Comparison of ENCODE assay signal across 3 fruit fly cellular contexts in the genomic region with DNA sequence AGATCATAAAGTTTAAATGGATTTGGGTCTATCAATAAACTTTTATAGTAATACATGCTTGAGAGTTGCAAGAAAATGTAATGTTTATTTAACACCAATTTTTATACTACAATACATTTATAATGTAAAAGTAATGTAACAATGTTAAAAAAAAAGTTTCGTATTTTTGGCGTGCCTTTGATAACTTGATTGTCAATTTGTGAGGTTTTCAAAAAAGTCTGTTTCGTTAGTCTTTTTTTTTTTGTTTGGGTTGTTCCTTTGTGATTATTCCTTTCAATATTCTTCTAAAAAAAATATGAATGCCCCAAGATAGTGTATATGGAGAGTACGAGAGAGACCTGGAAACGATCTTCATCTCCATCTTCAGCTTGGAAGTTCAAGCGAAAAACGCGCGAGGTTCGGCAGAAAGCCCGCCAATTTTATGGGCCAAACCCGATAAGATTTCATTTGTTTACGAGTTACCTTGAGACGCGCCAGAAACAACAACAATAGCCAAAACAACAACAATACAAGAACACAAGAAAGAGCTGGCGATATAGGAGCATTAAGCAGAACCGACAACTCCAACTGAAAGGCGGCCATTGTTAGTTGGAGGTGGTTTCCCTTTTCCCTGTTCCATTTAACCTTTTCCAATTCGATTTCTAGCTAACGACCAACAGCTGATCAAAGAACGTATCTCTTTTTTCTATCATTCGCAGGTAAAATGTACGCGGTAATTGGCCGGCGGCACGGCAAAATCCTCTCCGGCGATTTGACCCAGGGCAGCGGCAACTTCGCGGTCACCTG.
TF ChIP-seq lines count a peak whose summit lies in the region.

No protein-coding gene starts in this region.

TF ChIP-seq in whole organism, embryonic, 481 proteins besides CTCF, POLR2A, EP300 and RAD21 (continued from another document):
- TF ChIP-seq knrl (GFP tag; IDR thresholded peaks at IDR 0.05; lab: Robert Waterston, UW; ENCODE audit: partially characterized antibody) (no peak), CG12236 (GFP tag; optimal IDR thresholded peaks at IDR 0.05; lab: Kevin White, UChicago) (no peak), CG11696 (GFP tag; IDR thresholded peaks at IDR 0.05; lab: Robert Waterston, UW) (no peak), ken (GFP tag; IDR thresholded peaks at IDR 0.05; lab: Robert Waterston, UW) (no peak), oc (tag; optimal IDR thresholded peaks at IDR 0.05; lab: Kevin White, UChicago) (no peak), hbn (GFP tag; IDR thresholded peaks at IDR 0.05; lab: Robert Waterston, UW; ENCODE audit: partially characterized antibody) (no peak), CG14014 (GFP tag; IDR thresholded peaks at IDR 0.05; lab: Robert Waterston, UW) (no peak), Ssrp (tag; optimal IDR thresholded peaks at IDR 0.05; lab: Kevin White, UChicago) (no peak), CG33213 (GFP tag; optimal IDR thresholded peaks at IDR 0.05; lab: Kevin White, UChicago) (no peak), CG7372 (GFP tag; IDR thresholded peaks at IDR 0.05; lab: Robert Waterston, UW) (no peak), NfI (GFP tag; optimal IDR thresholded peaks at IDR 0.05; lab: Kevin White, UChicago) (no peak), Ptx1 (GFP tag; IDR thresholded peaks at IDR 0.05; lab: Robert Waterston, UW) (no peak), dimm (GFP tag; IDR thresholded peaks at IDR 0.05; lab: Robert Waterston, UW) (no peak), CG15479 (GFP tag; optimal IDR thresholded peaks at IDR 0.05; lab: Kevin White, UChicago) (peak; percentile 8), ham (GFP tag; IDR thresholded peaks at IDR 0.05; lab: Robert Waterston, UW) (no peak), CG16863 (GFP tag; optimal IDR thresholded peaks at IDR 0.05; lab: Kevin White, UChicago) (no peak), C15 (GFP tag; IDR thresholded peaks at IDR 0.05; lab: Robert Waterston, UW) (no peak), nerfin-2 (GFP tag; IDR thresholded peaks at IDR 0.05; lab: Robert Waterston, UW; ENCODE audit: partially characterized antibody) (no peak)

TF ChIP-seq in whole organism, prepupa, 60 proteins besides CTCF, POLR2A, EP300 and RAD21 (continued from another document):
- TF ChIP-seq lz (GFP tag; optimal IDR thresholded peaks at IDR 0.05; lab: Kevin White, UChicago), result peak; percentile 19
- no peak for TF ChIP-seq Sox15 (GFP tag; optimal IDR thresholded peaks at IDR 0.05; lab: Kevin White, UChicago)
- peak; percentile 36 for TF ChIP-seq CG8632 (GFP tag; optimal IDR thresholded peaks at IDR 0.05; lab: Kevin White, UChicago)
- TF ChIP-seq CG16779 (tag; optimal IDR thresholded peaks at IDR 0.05; lab: Kevin White, UChicago), result no peak
- peak; percentile 44 for TF ChIP-seq CG3919 (GFP tag; optimal IDR thresholded peaks at IDR 0.05; lab: Kevin White, UChicago)
- peak; percentile 47 for TF ChIP-seq CG6808 (GFP tag; optimal IDR thresholded peaks at IDR 0.05; lab: Kevin White, UChicago)
- peak; percentile 35 for TF ChIP-seq Sox14 (GFP tag; optimal IDR thresholded peaks at IDR 0.05; lab: Kevin White, UChicago)
- TF ChIP-seq Lpt (GFP tag; optimal IDR thresholded peaks at IDR 0.05; lab: Kevin White, UChicago), result no peak
- TF ChIP-seq CG9139 (GFP tag; optimal IDR thresholded peaks at IDR 0.05; lab: Kevin White, UChicago), result no peak
- peak; percentile 52 for TF ChIP-seq topi (GFP tag; optimal IDR thresholded peaks at IDR 0.05; lab: Kevin White, UChicago)
- TF ChIP-seq CG31627 (GFP tag; optimal IDR thresholded peaks at IDR 0.05; lab: Kevin White, UChicago), result peak; percentile 37
- TF ChIP-seq salr (GFP tag; optimal IDR thresholded peaks at IDR 0.05; lab: Kevin White, UChicago), result peak in 1 of 2 experiments; percentile 3
- TF ChIP-seq Smox (GFP tag; optimal IDR thresholded peaks at IDR 0.05; lab: Kevin White, UChicago), result peak; percentile 36
- TF ChIP-seq Blimp-1 (GFP tag; optimal IDR thresholded peaks at IDR 0.05; lab: Kevin White, UChicago), result no peak
- no peak for TF ChIP-seq vri (GFP tag; optimal IDR thresholded peaks at IDR 0.05; lab: Kevin White, UChicago)
- TF ChIP-seq Sox102F (GFP tag; optimal IDR thresholded peaks at IDR 0.05; lab: Kevin White, UChicago), result peak; percentile 50
- TF ChIP-seq Eip75B (GFP tag; optimal IDR thresholded peaks at IDR 0.05; lab: Kevin White, UChicago), result peak; percentile 39
- peak; percentile 45 for TF ChIP-seq spab (GFP tag; optimal IDR thresholded peaks at IDR 0.05; lab: Kevin White, UChicago)
- peak; percentile 47 for TF ChIP-seq fd59A (GFP tag; optimal IDR thresholded peaks at IDR 0.05; lab: Kevin White, UChicago)
- TF ChIP-seq pdm3 (GFP tag; optimal IDR thresholded peaks at IDR 0.05; lab: Kevin White, UChicago), result peak; percentile 21
- peak; percentile 23 for TF ChIP-seq CG11762 (GFP tag; optimal IDR thresholded peaks at IDR 0.05; lab: Kevin White, UChicago; ENCODE audit: insufficient read depth)
- no peak for TF ChIP-seq Ets21C (GFP tag; optimal IDR thresholded peaks at IDR 0.05; lab: Kevin White, UChicago)
TF ChIP-seq in whole organism, prepupa: peak in this region for 30.

TF ChIP-seq in whole organism, wandering third instar larva, 38 proteins besides CTCF, POLR2A, EP300 and RAD21 (continued from another document):
- no peak for TF ChIP-seq CG9705 (GFP tag; optimal IDR thresholded peaks at IDR 0.05; lab: Kevin White, UChicago)
- no peak for TF ChIP-seq Rel (GFP tag; optimal IDR thresholded peaks at IDR 0.05; lab: Kevin White, UChicago)
- TF ChIP-seq Rel (tag; optimal IDR thresholded peaks at IDR 0.05; lab: Kevin White, UChicago), result peak; percentile 5
- TF ChIP-seq CG32264 (GFP tag; optimal IDR thresholded peaks at IDR 0.05; lab: Kevin White, UChicago), result no peak
- no peak for TF ChIP-seq OdsH (GFP tag; optimal IDR thresholded peaks at IDR 0.05; lab: Kevin White, UChicago)
- TF ChIP-seq ey (GFP tag; optimal IDR thresholded peaks at IDR 0.05; lab: Kevin White, UChicago), result peak; percentile 15
- no peak for TF ChIP-seq Sp1 (GFP tag; optimal IDR thresholded peaks at IDR 0.05; lab: Kevin White, UChicago)
